Worm (Caenorhabditis elegans) whole organism, L2 larva: ENCODE results near the gene D1022.3.

Source experiments
- alr-1 ChIP-seq: fragments of 150-350 bp; optimal IDR thresholded peaks from 2 replicates; lab custom pipeline; 2014; ENCODE audit warnings: missing biosample characterization, missing genetic modification characterization
- nhr-237 ChIP-seq: fragments of 150-350 bp; optimal IDR thresholded peaks from 2 replicates; lab custom pipeline; 2014; ENCODE audit warnings: missing biosample characterization, missing genetic modification characterization
- sma-3 ChIP-seq: sonication (generic microtip); optimal IDR thresholded peaks from 2 replicates; lab custom pipeline; 2016; ENCODE audit warnings: missing genetic modification reagents, missing genetic modification characterization, missing compliant biosample characterization

DNA sequence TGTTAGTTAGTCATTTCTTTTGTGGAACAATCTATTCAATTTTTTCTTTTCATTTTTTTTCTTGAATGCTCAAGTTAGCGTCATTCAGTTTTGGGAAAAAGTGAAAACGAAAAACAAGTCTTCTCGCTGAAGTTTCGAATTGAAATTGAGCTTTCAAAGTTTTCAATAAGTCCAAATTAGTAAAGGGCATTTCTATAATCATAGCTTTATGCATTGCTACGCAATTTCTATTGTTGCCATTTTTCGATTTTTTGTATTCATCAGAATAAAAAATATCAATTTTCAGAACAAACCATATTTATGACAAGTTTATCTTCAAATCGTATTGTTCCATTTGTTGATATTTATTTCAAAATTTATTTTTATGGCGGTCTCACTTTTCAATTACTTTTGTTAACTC lies 47.9 kb downstream of the D1022.3 start, which contains the start of gene srd-55:
- TF ChIP-seq nhr-237 (tag; lab: Kevin White, UChicago): no peak
- TF ChIP-seq alr-1 (tag; lab: Kevin White, UChicago): no peak
- no peak for TF ChIP-seq sma-3 (GFP tag; lab: Kevin White, UChicago)
